Worm (Caenorhabditis elegans) whole organism, L4 larva: ENCODE results near the gene C34F11.1.

Experiments
- aly-2 ChIP-seq: sonication (generic microtip); optimal IDR thresholded peaks from 2 replicates; lab custom pipeline; 2018; ENCODE audit warnings: missing biosample characterization, missing genetic modification characterization
- dve-1 ChIP-seq: sonication (generic microtip); optimal IDR thresholded peaks from 2 replicates; lab custom pipeline; 2017; ENCODE audit warnings: antibody characterized with exemption, mild to moderate bottlenecking, missing genetic modification characterization, missing compliant biosample characterization; ENCODE audit not compliant: insufficient read depth
- lin-13 ChIP-seq: fragments of 150-350 bp; optimal IDR thresholded peaks from 2 replicates; lab custom pipeline; 2014; ENCODE audit warnings: missing biosample characterization, missing genetic modification reagents, missing genetic modification characterization
- nhr-25 ChIP-seq: sonication (generic microtip); optimal IDR thresholded peaks from 2 replicates; lab custom pipeline; 2017; ENCODE audit warnings: missing genetic modification characterization, mild to moderate bottlenecking, missing compliant biosample characterization, antibody characterized with exemption, moderate library complexity, borderline replicate concordance; ENCODE audit not compliant: insufficient read depth
- nhr-77 ChIP-seq: fragments of 150-350 bp; optimal IDR thresholded peaks from 2 replicates; lab custom pipeline; 2014; ENCODE audit warnings: missing biosample characterization, missing genetic modification characterization
- snpc-4 ChIP-seq: fragments of 150-350 bp; optimal IDR thresholded peaks from 2 replicates; lab custom pipeline; 2014; ENCODE audit warnings: missing biosample characterization, missing genetic modification characterization

ce11 chrII:5187469-5187868 is 25.3 kb upstream of the C34F11.1 start, which contains the start of gene crh-2:
- TF ChIP-seq nhr-77 (tag; lab: Kevin White, UChicago) (no peak), snpc-4 (no peak), dve-1 (tag; lab: Kevin White, UChicago) (no peak), nhr-25 (tag; lab: Kevin White, UChicago) (no peak), aly-2 (tag; lab: Kevin White, UChicago) (no peak), lin-13 (no peak)
